Fruit fly (Drosophila melanogaster): Measurements from ENCODE around the gene brv3.
A peak's percentile ranks its signal among the peaks of the same experiment; 100 is the strongest.

The brv3 gene

dm6 chrX:2655479-2655878, 31.1 kb upstream of the brv3 start:
- no peak for TF ChIP-seq h (GFP tag; optimal IDR thresholded peaks at IDR 0.05)
- no peak for TF ChIP-seq HLH106 (tag; optimal IDR thresholded peaks at IDR 0.05)
- TF ChIP-seq foxo (GFP tag; optimal IDR thresholded peaks at IDR 0.05) = no peak
- TF ChIP-seq N (GFP tag; optimal IDR thresholded peaks at IDR 0.05) = no peak
- no peak for TF ChIP-seq pan (optimal IDR thresholded peaks at IDR 0.05)
- TF ChIP-seq Dfd (GFP tag; optimal IDR thresholded peaks at IDR 0.05) = no peak
- TF ChIP-seq Vsx2 (GFP tag; optimal IDR thresholded peaks at IDR 0.05; ENCODE audit: partially characterized antibody) = no peak
- no peak for TF ChIP-seq brk (GFP tag; optimal IDR thresholded peaks at IDR 0.05)
- no peak for TF ChIP-seq Hr83 (GFP tag; optimal IDR thresholded peaks at IDR 0.05; ENCODE audit: poor library complexity, severe bottlenecking)
- TF ChIP-seq dsf (GFP tag; optimal IDR thresholded peaks at IDR 0.05; ENCODE audit: borderline replicate concordance) = no peak
- TF ChIP-seq fru (GFP tag; optimal IDR thresholded peaks at IDR 0.05) = no peak
- TF ChIP-seq usp (GFP tag; optimal IDR thresholded peaks at IDR 0.05) = no peak
- TF ChIP-seq jim (GFP tag; optimal IDR thresholded peaks at IDR 0.05) = no peak
- TF ChIP-seq Dif (GFP tag; optimal IDR thresholded peaks at IDR 0.05; ENCODE audit: partially characterized antibody) = no peak

- peak; percentile 32 for TF ChIP-seq Hnf4 (GFP tag; optimal IDR thresholded peaks at IDR 0.05)
- TF ChIP-seq Hr83 (GFP tag; optimal IDR thresholded peaks at IDR 0.05; ENCODE audit: poor library complexity, severe bottlenecking) = no peak
- TF ChIP-seq dmrt93B (GFP tag; optimal IDR thresholded peaks at IDR 0.05) = no peak
- TF ChIP-seq Jra (GFP tag; optimal IDR thresholded peaks at IDR 0.05) = no peak
- no peak for TF ChIP-seq Vsx2 (GFP tag; optimal IDR thresholded peaks at IDR 0.05; ENCODE audit: partially characterized antibody)
- TF ChIP-seq Abd-B (GFP tag; optimal IDR thresholded peaks at IDR 0.05) = no peak
- no peak for TF ChIP-seq CG9705 (GFP tag; optimal IDR thresholded peaks at IDR 0.05)
- TF ChIP-seq Rel (GFP tag; optimal IDR thresholded peaks at IDR 0.05) = no peak
- peak; percentile 96 for TF ChIP-seq Rel (tag; optimal IDR thresholded peaks at IDR 0.05)
- TF ChIP-seq Myc (optimal IDR thresholded peaks at IDR 0.05) = no peak
- no peak for TF ChIP-seq pan (optimal IDR thresholded peaks at IDR 0.05)
- TF ChIP-seq jim (GFP tag; optimal IDR thresholded peaks at IDR 0.05) = no peak
- no peak for TF ChIP-seq lola (GFP tag; optimal IDR thresholded peaks at IDR 0.05)
- peak; percentile 3 for TF ChIP-seq Sp1 (GFP tag; optimal IDR thresholded peaks at IDR 0.05)
- no peak for TF ChIP-seq N (GFP tag; optimal IDR thresholded peaks at IDR 0.05)
- TF ChIP-seq CrebA (GFP tag; optimal IDR thresholded peaks at IDR 0.05; ENCODE audit: borderline replicate concordance) = peak; percentile 67
These were observed 29.3 kb upstream of the brv3 start for dm6 chrX:2653533-2654296.

- no peak for TF ChIP-seq lola (GFP tag; optimal IDR thresholded peaks at IDR 0.05)
- TF ChIP-seq CrebA (GFP tag; optimal IDR thresholded peaks at IDR 0.05; ENCODE audit: borderline replicate concordance) = peak; percentile 21
- peak in 1 of 2 experiments; percentile 66 for TF ChIP-seq dl (GFP tag; optimal IDR thresholded peaks at IDR 0.05; ENCODE audit: insufficient read depth in 1 of 2, partially characterized antibody in 2 of 2)
- TF ChIP-seq br (GFP tag; optimal IDR thresholded peaks at IDR 0.05) = no peak
- no peak for TF ChIP-seq woc (GFP tag; optimal IDR thresholded peaks at IDR 0.05)
- peak; percentile 18 for TF ChIP-seq Jra (GFP tag; optimal IDR thresholded peaks at IDR 0.05)
- TF ChIP-seq sage (GFP tag; optimal IDR thresholded peaks at IDR 0.05) = no peak
- no peak for TF ChIP-seq GATAd (GFP tag; optimal IDR thresholded peaks at IDR 0.05)
- TF ChIP-seq psq (GFP tag; optimal IDR thresholded peaks at IDR 0.05) = peak; percentile 25
- peak; percentile 6 for TF ChIP-seq Rel (GFP tag; optimal IDR thresholded peaks at IDR 0.05)
- peak; percentile 98 for TF ChIP-seq Rel (tag; optimal IDR thresholded peaks at IDR 0.05)
These were observed 27.9 kb upstream of the brv3 start for dm6 chrX:2652124-2652923.

dm6 chrX:2651128-2651527, 26.8 kb upstream of the brv3 start:
- TF ChIP-seq woc (GFP tag; optimal IDR thresholded peaks at IDR 0.05) (no peak), Hr83 (GFP tag; optimal IDR thresholded peaks at IDR 0.05; ENCODE audit: poor library complexity, severe bottlenecking) (no peak), Jra (GFP tag; optimal IDR thresholded peaks at IDR 0.05) (no peak), dmrt93B (GFP tag; optimal IDR thresholded peaks at IDR 0.05) (no peak), ey (GFP tag; optimal IDR thresholded peaks at IDR 0.05) (no peak), Abd-B (GFP tag; optimal IDR thresholded peaks at IDR 0.05) (no peak), fru (GFP tag; optimal IDR thresholded peaks at IDR 0.05) (no peak), Dfd (GFP tag; optimal IDR thresholded peaks at IDR 0.05) (no peak), lola (GFP tag; optimal IDR thresholded peaks at IDR 0.05) (no peak), tai (GFP tag; optimal IDR thresholded peaks at IDR 0.05) (no peak), Dif (GFP tag; optimal IDR thresholded peaks at IDR 0.05; ENCODE audit: partially characterized antibody) (no peak), br (GFP tag; optimal IDR thresholded peaks at IDR 0.05) (no peak), dsf (GFP tag; optimal IDR thresholded peaks at IDR 0.05; ENCODE audit: borderline replicate concordance) (no peak), sv (GFP tag; optimal IDR thresholded peaks at IDR 0.05) (no peak)

Measured in whole organism, wandering third instar larva.